Worm (Caenorhabditis elegans) whole organism, late embryonic: Measurements from ENCODE around the gene F53H2.3.
"Not testable (repeated sequence)": the region's sequence is repeated elsewhere in the genome, so short reads cannot be mapped to it uniquely, and the experiment has no call there.

Experiments used
- C08G9.2 ChIP-seq: sonication (generic microtip); optimal IDR thresholded peaks from 2 replicates; lab custom pipeline; 2016; ENCODE audit warnings: mild to moderate bottlenecking, missing genetic modification characterization, moderate library complexity, missing compliant biosample characterization
- F13H6.1 ChIP-seq: sonication (generic microtip); optimal IDR thresholded peaks from 2 replicates; lab custom pipeline; 2016; ENCODE audit warnings: missing genetic modification characterization, missing compliant biosample characterization
- K09A11.1 ChIP-seq: sonication (generic microtip); optimal IDR thresholded peaks from 2 replicates; lab custom pipeline; 2017; ENCODE audit warnings: antibody characterized with exemption, mild to moderate bottlenecking, missing genetic modification characterization, missing compliant biosample characterization; ENCODE audit not compliant: insufficient read depth
- T23F11.4 ChIP-seq: fragments of 200-800 bp; sonication (Bioruptor generic); optimal IDR thresholded peaks from 2 replicates; lab custom pipeline; 2018; ENCODE audit warnings: mild to moderate bottlenecking, missing genetic modification characterization, missing compliant biosample characterization
- ceh-18 ChIP-seq: sonication (generic microtip); optimal IDR thresholded peaks from 2 replicates; lab custom pipeline; 2016; ENCODE audit warnings: missing genetic modification characterization, missing compliant biosample characterization
- ceh-19 ChIP-seq: fragments of 200-800 bp; sonication (Bioruptor generic); optimal IDR thresholded peaks from 2 replicates; lab custom pipeline; 2018; ENCODE audit warnings: mild to moderate bottlenecking, missing genetic modification characterization, missing compliant biosample characterization
- ceh-2 ChIP-seq: sonication (generic microtip); optimal IDR thresholded peaks from 2 replicates; lab custom pipeline; 2016; ENCODE audit warnings: missing genotype, missing genetic modification characterization, missing compliant biosample characterization
- ceh-24 ChIP-seq: sonication (generic microtip); optimal IDR thresholded peaks from 2 replicates; lab custom pipeline; 2016; ENCODE audit warnings: mild to moderate bottlenecking, missing genetic modification characterization, missing compliant biosample characterization
- ceh-30 ChIP-seq: fragments of 150-350 bp; optimal IDR thresholded peaks from 2 replicates; lab custom pipeline; 2014; ENCODE audit warnings: missing biosample characterization, missing genetic modification characterization
- ceh-31 ChIP-seq: sonication (generic microtip); optimal IDR thresholded peaks from 2 replicates; lab custom pipeline; 2016; ENCODE audit warnings: missing genetic modification characterization, missing compliant biosample characterization
- ceh-34 ChIP-seq: sonication (generic microtip); optimal IDR thresholded peaks from 2 replicates; lab custom pipeline; 2016; ENCODE audit warnings: mild to moderate bottlenecking, missing genetic modification characterization, missing compliant biosample characterization
- ceh-48 ChIP-seq: sonication (generic microtip); optimal IDR thresholded peaks from 2 replicates; lab custom pipeline; 2016; ENCODE audit warnings: missing genetic modification characterization, inconsistent platforms, missing compliant biosample characterization
- ceh-6 ChIP-seq: fragments of 200-800 bp; sonication (Bioruptor generic); optimal IDR thresholded peaks from 2 replicates; lab custom pipeline; 2018; ENCODE audit warnings: mild to moderate bottlenecking, missing genetic modification characterization, missing compliant biosample characterization
- ceh-9 ChIP-seq: sonication (generic microtip); optimal IDR thresholded peaks from 2 replicates; lab custom pipeline; 2016; ENCODE audit warnings: mild to moderate bottlenecking, missing genetic modification characterization, inconsistent platforms, missing compliant biosample characterization
- dmd-4 ChIP-seq: sonication (generic microtip); optimal IDR thresholded peaks from 2 replicates; lab custom pipeline; 2016; ENCODE audit warnings: borderline replicate concordance, missing genetic modification characterization, missing compliant biosample characterization
- elt-2 ChIP-seq: sonication (generic microtip); optimal IDR thresholded peaks from 2 replicates; lab custom pipeline; 2016; ENCODE audit warnings: missing genetic modification reagents, missing genetic modification characterization, missing compliant biosample characterization
- elt-4 ChIP-seq: sonication (generic microtip); optimal IDR thresholded peaks from 2 replicates; lab custom pipeline; 2016; ENCODE audit warnings: missing genetic modification characterization, missing compliant biosample characterization
- fkh-10 ChIP-seq: fragments of 150-350 bp; optimal IDR thresholded peaks from 2 replicates; lab custom pipeline; 2014; ENCODE audit warnings: missing biosample characterization, missing genetic modification reagents, missing genetic modification characterization
- fkh-6 ChIP-seq: sonication (generic microtip); optimal IDR thresholded peaks from 2 replicates; lab custom pipeline; 2016; ENCODE audit warnings: missing genetic modification characterization, missing compliant biosample characterization
- hlh-13 ChIP-seq: fragments of 200-800 bp; sonication (Bioruptor generic); optimal IDR thresholded peaks from 2 replicates; lab custom pipeline; 2018; ENCODE audit warnings: mild to moderate bottlenecking, missing genetic modification characterization, missing compliant biosample characterization
- hlh-15 ChIP-seq: sonication (generic microtip); optimal IDR thresholded peaks from 2 replicates; lab custom pipeline; 2016; ENCODE audit warnings: missing genetic modification characterization, missing compliant biosample characterization
- hlh-6 ChIP-seq: sonication (generic microtip); optimal IDR thresholded peaks from 2 replicates; lab custom pipeline; 2016; ENCODE audit warnings: missing genotype, missing genetic modification characterization, missing compliant biosample characterization
- hlh-8 ChIP-seq: sonication (generic microtip); optimal IDR thresholded peaks from 2 replicates; lab custom pipeline; 2016; ENCODE audit warnings: missing genotype, missing genetic modification characterization, missing compliant biosample characterization
- lin-11 ChIP-seq: fragments of 200-800 bp; sonication (Bioruptor generic); optimal IDR thresholded peaks from 2 replicates; lab custom pipeline; 2018; ENCODE audit warnings: mild to moderate bottlenecking, missing genetic modification characterization, missing compliant biosample characterization
- nfya-1 ChIP-seq: sonication (generic microtip); optimal IDR thresholded peaks from 2 replicates; lab custom pipeline; 2017; ENCODE audit warnings: missing genetic modification characterization, mild to moderate bottlenecking, missing compliant biosample characterization, antibody characterized with exemption, moderate library complexity
- nhr-232 ChIP-seq: sonication (generic microtip); optimal IDR thresholded peaks from 2 replicates; lab custom pipeline; 2016; ENCODE audit warnings: missing genetic modification characterization, missing compliant biosample characterization
- npax-4 ChIP-seq: sonication (generic microtip); optimal IDR thresholded peaks from 2 replicates; lab custom pipeline; 2016; ENCODE audit warnings: missing genetic modification characterization, missing compliant biosample characterization
- pag-3 ChIP-seq: sonication (generic microtip); optimal IDR thresholded peaks from 2 replicates; lab custom pipeline; 2016; ENCODE audit warnings: missing compliant biosample characterization, missing genetic modification characterization, borderline replicate concordance
- pat-9 ChIP-seq: fragments of 200-800 bp; sonication (Bioruptor generic); optimal IDR thresholded peaks from 2 replicates; lab custom pipeline; 2018; ENCODE audit warnings: mild to moderate bottlenecking, missing genetic modification characterization, moderate library complexity, missing compliant biosample characterization
- pax-1 ChIP-seq: fragments of 150-350 bp; optimal IDR thresholded peaks from 2 replicates; lab custom pipeline; 2014; ENCODE audit warnings: missing biosample characterization, missing genetic modification characterization
- pha-2 ChIP-seq: sonication (generic microtip); optimal IDR thresholded peaks from 2 replicates; lab custom pipeline; 2017; ENCODE audit warnings: mild to moderate bottlenecking, missing genetic modification characterization, missing compliant biosample characterization
- pha-4 ChIP-seq: fragments of 150-350 bp; optimal IDR thresholded peaks from 2 replicates; lab custom pipeline; 2018; ENCODE audit warnings: missing biosample characterization, missing genetic modification reagents, missing genetic modification characterization
- pqm-1 ChIP-seq: sonication (generic microtip); optimal IDR thresholded peaks from 2 replicates; lab custom pipeline; 2016; ENCODE audit warnings: missing genetic modification characterization, missing compliant biosample characterization
- pros-1 ChIP-seq: fragments of 150-350 bp; optimal IDR thresholded peaks from 2 replicates; lab custom pipeline; 2014; ENCODE audit warnings: missing biosample characterization, missing genetic modification reagents, missing genetic modification characterization
- ref-2 ChIP-seq: sonication (generic microtip); optimal IDR thresholded peaks from 2 replicates; lab custom pipeline; 2016; ENCODE audit warnings: missing genetic modification characterization, missing compliant biosample characterization
- rnt-1 ChIP-seq: sonication (generic microtip); optimal IDR thresholded peaks from 2 replicates; lab custom pipeline; 2016; ENCODE audit warnings: missing genetic modification characterization, missing compliant biosample characterization
- sdc-2 ChIP-seq: sonication (generic microtip); optimal IDR thresholded peaks from 2 replicates; lab custom pipeline; 2016; ENCODE audit warnings: missing genotype, missing genetic modification characterization, missing compliant biosample characterization
- sox-2 ChIP-seq: fragments of 200-800 bp; sonication (Bioruptor generic); IDR thresholded peaks from 2 replicates; pipeline ENCODE4 v1.3.6; 2022; ENCODE audit warnings: missing genetic modification reagents, missing genetic modification characterization, missing compliant biosample characterization
- unc-3 ChIP-seq, 2 experiments: fragments of 200-800 bp in 1 of 2; sonication (Bioruptor generic) in 1 of 2; sonication (generic microtip) in 1 of 2; conservative IDR thresholded peaks in 1 of 2; optimal IDR thresholded peaks in 1 of 2; 2 replicates each; pipeline versions ENCODE4 v1.3.6 to Lab custom; 2016 to 2022; ENCODE audit warnings: missing compliant biosample characterization in 2 of 2, missing genetic modification characterization in 2 of 2, missing genetic modification reagents in 1 of 2
- unc-55 ChIP-seq: sonication (generic microtip); optimal IDR thresholded peaks from 2 replicates; lab custom pipeline; 2017; ENCODE audit warnings: missing biosample characterization, missing genetic modification reagents, missing genetic modification characterization
- ztf-16 ChIP-seq: sonication (generic microtip); optimal IDR thresholded peaks from 2 replicates; lab custom pipeline; 2017; ENCODE audit warnings: missing genetic modification characterization, missing compliant biosample characterization

F53H2.3 gene

DNA sequence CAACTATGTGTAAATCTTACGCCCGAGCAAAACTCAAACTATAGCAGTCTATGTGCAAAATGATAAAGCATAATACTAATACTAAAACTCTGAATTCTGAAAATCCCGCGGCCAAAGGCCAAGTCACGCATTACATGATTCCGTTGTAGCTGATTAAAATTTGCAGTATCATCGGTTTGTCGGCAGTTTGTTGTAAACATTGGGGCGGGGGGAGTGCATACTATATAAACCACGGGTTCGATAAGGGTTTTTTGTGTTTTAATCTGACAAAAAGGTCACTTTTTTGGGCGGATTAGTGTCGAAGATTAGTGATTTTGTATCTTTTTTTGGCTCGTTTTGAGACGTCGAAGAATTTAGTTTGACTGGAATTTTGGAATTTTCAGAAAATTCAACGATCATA is 37.1 kb downstream of the F53H2.3 start:
- TF ChIP-seq ceh-2 (tag; lab: Kevin White, UChicago) (no peak), dmd-4 (tag; lab: Kevin White, UChicago) (no peak), hlh-8 (tag; lab: Kevin White, UChicago) (no peak), ceh-30 (tag; lab: Kevin White, UChicago) (no peak), sdc-2 (no peak)

DNA sequence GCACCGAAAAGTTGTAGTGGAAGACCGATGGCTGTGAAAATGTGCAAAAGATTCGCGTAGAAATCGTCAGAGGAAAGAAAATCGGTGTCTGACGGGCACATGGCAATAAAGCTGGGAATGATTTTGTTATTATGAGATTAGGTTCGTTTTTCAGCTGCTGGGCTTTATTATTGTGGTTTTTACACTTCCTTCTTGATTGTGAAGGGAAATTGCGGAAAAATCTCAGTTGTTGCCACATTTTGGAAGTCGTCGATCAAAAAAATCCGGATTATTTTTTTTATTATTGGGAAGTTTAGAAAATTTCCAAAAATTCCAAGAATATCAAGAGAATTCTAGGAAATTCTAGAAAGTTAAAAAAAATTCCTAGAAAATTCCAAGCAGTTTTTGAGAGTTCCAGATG is 42.4 kb downstream of the F53H2.3 start, which contains the start of gene srh-177:
Gene srh-177 (minus strand): TSS at position 101 of the 400 bp plus-strand sequence.
- not testable (repeated sequence) for TF ChIP-seq unc-55 (GFP tag; lab: Kevin White, UChicago); dmd-4 (tag; lab: Kevin White, UChicago); K09A11.1 (tag; lab: Kevin White, UChicago)

DNA sequence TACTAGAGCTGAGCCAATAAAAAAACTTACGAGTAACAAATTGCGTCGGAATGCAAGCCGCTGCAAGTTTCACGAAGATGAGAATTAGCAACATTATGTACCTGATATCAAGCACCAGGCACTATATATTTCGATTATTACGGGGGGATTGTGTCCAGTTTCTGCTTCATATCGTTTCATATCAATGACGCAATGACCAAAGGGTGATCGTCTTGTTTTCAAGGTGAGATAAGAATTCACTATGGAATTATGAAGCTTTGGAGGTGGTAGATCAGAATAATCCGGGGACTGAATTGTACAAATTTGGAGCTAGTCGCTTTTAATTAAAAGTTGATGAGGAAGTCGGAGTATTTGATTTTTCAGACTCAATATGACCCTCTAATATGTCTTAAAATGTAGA is 44.7 kb downstream of the F53H2.3 start, which contains the start of gene K02E2.8:
Gene K02E2.8 (minus strand): TSS at position 101 of the 400 bp plus-strand sequence.
- TF ChIP-seq elt-4 (tag; lab: Kevin White, UChicago) (no peak), hlh-13 (GFP tag; lab: Kevin White, UChicago) (no peak), C08G9.2 (no peak), pag-3 (tag; lab: Kevin White, UChicago) (no peak), nhr-232 (tag; lab: Kevin White, UChicago) (no peak), ztf-16 (tag; lab: Kevin White, UChicago) (no peak), pqm-1 (tag; lab: Kevin White, UChicago) (no peak), ceh-30 (tag; lab: Kevin White, UChicago) (no peak), ceh-24 (tag; lab: Kevin White, UChicago) (no peak), unc-55 (GFP tag; lab: Kevin White, UChicago) (no peak), ceh-18 (tag; lab: Kevin White, UChicago) (no peak), nfya-1 (tag; lab: Kevin White, UChicago) (no peak), fkh-10 (no peak), ceh-34 (tag; lab: Kevin White, UChicago) (no peak), lin-11 (tag; lab: Kevin White, UChicago) (no peak), sox-2 (no peak), F13H6.1 (no peak), npax-4 (tag; lab: Kevin White, UChicago) (no peak), ceh-9 (tag; lab: Kevin White, UChicago) (no peak)

DNA sequence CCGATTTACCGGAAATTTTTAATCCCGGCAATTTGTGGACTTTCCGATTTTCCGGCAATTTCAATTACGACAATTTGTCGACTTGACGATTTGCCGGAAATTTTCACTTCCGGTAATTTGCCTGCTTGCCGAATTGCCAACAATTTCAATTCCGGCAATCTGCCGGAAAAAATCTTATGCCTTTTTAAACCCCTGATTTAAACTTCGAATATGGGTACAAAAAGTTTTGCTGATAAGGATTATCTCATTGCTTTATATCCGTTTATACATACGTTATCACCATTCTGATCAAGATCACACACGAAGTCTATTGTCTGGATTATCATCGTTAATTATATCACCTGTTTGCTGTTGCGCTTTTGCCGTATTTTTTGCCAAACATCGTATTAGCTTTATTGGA is 55.1 kb downstream of the F53H2.3 start, which contains the start of gene grd-11:
Gene grd-11 (plus strand): TSS at position 301 of the 400 bp plus-strand sequence.
- TF ChIP-seq pha-4 (tag; lab: Kevin White, UChicago) (no peak), pha-2 (no peak), ceh-6 (GFP tag; lab: Kevin White, UChicago) (no peak), pat-9 (tag; lab: Kevin White, UChicago) (no peak), T23F11.4 (no peak), rnt-1 (tag; lab: Kevin White, UChicago) (no peak), ceh-31 (tag; lab: Kevin White, UChicago) (no peak)
- TF ChIP-seq, all 69 proteins: peak for 0

DNA sequence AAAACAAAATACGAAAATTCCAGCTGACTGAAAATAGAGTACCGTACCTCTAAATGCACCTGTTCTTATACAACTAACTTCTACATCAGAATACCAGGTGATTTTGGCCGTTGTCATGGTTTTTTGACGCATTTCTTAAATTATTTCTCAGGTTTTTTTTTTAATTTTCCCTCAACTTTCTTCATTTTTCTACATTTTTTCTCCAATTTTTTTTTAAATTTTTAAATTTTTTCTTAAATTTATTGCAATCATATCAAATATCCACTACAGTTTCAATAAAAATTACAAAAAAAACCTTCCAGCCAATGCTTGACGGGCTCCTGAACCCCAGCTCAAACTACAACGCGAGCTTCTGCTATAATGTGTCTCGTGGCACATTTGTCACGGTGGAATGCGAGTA is 60.4 kb downstream of the F53H2.3 start, which contains the start of gene K02E2.1:
Gene K02E2.1 (plus strand): TSS at position 301 of the 400 bp plus-strand sequence.
- TF ChIP-seq pax-1 (tag; lab: Kevin White, UChicago) (no peak), pat-9 (tag; lab: Kevin White, UChicago) (no peak), hlh-6 (tag; lab: Kevin White, UChicago) (no peak), ceh-19 (GFP tag; lab: Kevin White, UChicago) (no peak), unc-3 (GFP tag; conservative IDR thresholded peaks at IDR 0.05; lab: Robert Waterston, UW) (no peak), unc-3 (tag; optimal IDR thresholded peaks at IDR 0.05; lab: Kevin White, UChicago) (no peak), pha-4 (tag; lab: Kevin White, UChicago) (no peak), npax-4 (tag; lab: Kevin White, UChicago) (no peak), elt-2 (tag; lab: Kevin White, UChicago) (no peak), dmd-4 (tag; lab: Kevin White, UChicago) (no peak), lin-11 (tag; lab: Kevin White, UChicago) (no peak), fkh-6 (tag; lab: Kevin White, UChicago) (no peak), pros-1 (tag; lab: Kevin White, UChicago) (no peak), ceh-2 (tag; lab: Kevin White, UChicago) (no peak), hlh-15 (tag; lab: Kevin White, UChicago) (no peak), ref-2 (no peak), ceh-18 (tag; lab: Kevin White, UChicago) (no peak), sdc-2 (no peak), ceh-48 (tag; lab: Kevin White, UChicago) (no peak)
